Fruit fly (Drosophila melanogaster) whole organism, larva: ENCODE measurements around the gene Sema5c.

Source experiments
- noc ChIP-seq: fragments of 200-800 bp; sonication (Bioruptor generic); optimal IDR thresholded peaks from 3 replicates; lab custom pipeline; 2019; ENCODE audit warnings: missing biosample characterization, mild to moderate bottlenecking, missing genetic modification characterization, moderate library complexity

Sema5c gene

dm6 chr3L:12064759-12065158, 16.9 kb downstream of the Sema5c start, which contains the start of gene rols:
TSS of gene rols (minus strand) at chr3L:12064859.
- no peak for TF ChIP-seq noc (tag; lab: Kevin White, UChicago)

- TF ChIP-seq noc (tag; lab: Kevin White, UChicago), result no peak
These were observed 18.1 kb downstream of the Sema5c start for dm6 chr3L:12063442-12064080.

- TF ChIP-seq noc (tag; lab: Kevin White, UChicago), result no peak
These were observed 18.8 kb downstream of the Sema5c start for dm6 chr3L:12062788-12063218.

- no peak for TF ChIP-seq noc (tag; lab: Kevin White, UChicago)
These were observed 19.4 kb downstream of the Sema5c start for dm6 chr3L:12062219-12062618.

- TF ChIP-seq noc (tag; lab: Kevin White, UChicago), result no peak
These were observed 21.5 kb downstream of the Sema5c start for dm6 chr3L:12060101-12060500.

- no peak for TF ChIP-seq noc (tag; lab: Kevin White, UChicago)
These were observed 23.3 kb downstream of the Sema5c start for dm6 chr3L:12058293-12058842.

dm6 chr3L:12057585-12057984, 24.0 kb downstream of the Sema5c start:
- TF ChIP-seq noc (tag; lab: Kevin White, UChicago), result no peak

- peak; percentile 57 for TF ChIP-seq noc (tag; lab: Kevin White, UChicago)
These were observed 25.1 kb downstream of the Sema5c start for dm6 chr3L:12056286-12057178.

- TF ChIP-seq noc (tag; lab: Kevin White, UChicago), result no peak
These were observed 27.9 kb downstream of the Sema5c start for dm6 chr3L:12053695-12054094.

- TF ChIP-seq noc (tag; lab: Kevin White, UChicago), result peak; percentile 41
These were observed 31.0 kb downstream of the Sema5c start for dm6 chr3L:12050629-12051028.

dm6 chr3L:12049597-12050311, 31.9 kb downstream of the Sema5c start:
- TF ChIP-seq noc (tag; lab: Kevin White, UChicago), result no peak

- no peak for TF ChIP-seq noc (tag; lab: Kevin White, UChicago)
These were observed 36.2 kb downstream of the Sema5c start for dm6 chr3L:12045443-12045842.

- TF ChIP-seq noc (tag; lab: Kevin White, UChicago), result no peak
These were observed 37.4 kb downstream of the Sema5c start, which contains the start of gene CG43638 for dm6 chr3L:12044279-12044678. TSS of gene CG43638 (plus strand) at chr3L:12044579.

dm6 chr3L:12042087-12042486, 39.5 kb downstream of the Sema5c start, which contains the start of gene CG6793:
TSS of gene CG6793 (plus strand) at chr3L:12042387.
- no peak for TF ChIP-seq noc (tag; lab: Kevin White, UChicago)

- peak; percentile 46 for TF ChIP-seq noc (tag; lab: Kevin White, UChicago)
These were observed 41.2 kb downstream of the Sema5c start for dm6 chr3L:12040313-12040924.
